Worm (Caenorhabditis elegans) whole organism, L4/young adult: ENCODE results near the gene flp-4.

Source experiments
- W03F9.2 ChIP-seq: fragments of 150-350 bp; optimal IDR thresholded peaks from 2 replicates; lab custom pipeline; 2014; ENCODE audit warnings: missing biosample characterization, missing genetic modification characterization
- him-1 ChIP-seq: sonication (generic microtip); optimal IDR thresholded peaks from 2 replicates; lab custom pipeline; 2016; ENCODE audit warnings: missing genotype, missing genetic modification reagents, missing genetic modification characterization, missing compliant biosample characterization

- TF ChIP-seq W03F9.2 (no peak), him-1 (tag; lab: Kevin White, UChicago) (no peak)
Measured at ce11 chrII:10007917-10008316, 40.8 kb upstream of the flp-4 start, which contains the start of gene ZK892.5.
